Fruit fly (Drosophila melanogaster) whole organism, prepupa: ENCODE measurements around the gene CG32263.

Source experiments
- Blimp-1 ChIP-seq: fragments of 200-800 bp; sonication (Bioruptor generic); optimal IDR thresholded peaks from 3 replicates; lab custom pipeline; 2017; ENCODE audit warnings: missing biosample characterization, missing genetic modification characterization, mild to moderate bottlenecking, moderate library complexity, missing genetic modification reagents
- CG10669 ChIP-seq: fragments of 200-800 bp; sonication (Bioruptor generic); optimal IDR thresholded peaks from 3 replicates; lab custom pipeline; 2018; ENCODE audit warnings: missing biosample characterization, mild to moderate bottlenecking, missing genetic modification characterization, moderate library complexity
- CG11294 ChIP-seq: fragments of 200-800 bp; sonication (Bioruptor generic); IDR thresholded peaks from 2 replicates; pipeline ENCODE4 v1.3.6; 2022; ENCODE audit warnings: missing biosample characterization, missing genetic modification characterization
- CG11762 ChIP-seq: fragments of 200-800 bp; sonication (Bioruptor generic); optimal IDR thresholded peaks from 3 replicates; lab custom pipeline; 2016; ENCODE audit warnings: missing biosample characterization, missing genetic modification characterization; ENCODE audit not compliant: insufficient read depth
- CG11902 ChIP-seq: fragments of 200-800 bp; sonication (Bioruptor generic); optimal IDR thresholded peaks from 3 replicates; lab custom pipeline; 2016; ENCODE audit warnings: missing biosample characterization, missing genetic modification characterization
- CG15336 ChIP-seq: fragments of 200-800 bp; sonication (Bioruptor generic); IDR thresholded peaks from 2 replicates; pipeline ENCODE4 v1.3.6; 2022; ENCODE audit warnings: missing biosample characterization, missing genetic modification characterization
- CG1621 ChIP-seq: fragments of 200-800 bp; sonication (Bioruptor generic); optimal IDR thresholded peaks from 3 replicates; lab custom pipeline; 2018; ENCODE audit warnings: missing biosample characterization, mild to moderate bottlenecking, missing genetic modification characterization
- CG16779 ChIP-seq: fragments of 200-800 bp; sonication (Bioruptor generic); optimal IDR thresholded peaks from 3 replicates; lab custom pipeline; 2017; ENCODE audit warnings: missing biosample characterization, mild to moderate bottlenecking, missing genetic modification characterization
- CG3032 ChIP-seq: fragments of 200-800 bp; optimal IDR thresholded peaks from 2 replicates; lab custom pipeline; 2019; ENCODE audit warnings: missing biosample characterization, mild to moderate bottlenecking, missing genetic modification characterization, moderate library complexity
- CG32006 ChIP-seq: fragments of 200-800 bp; sonication (Bioruptor generic); optimal IDR thresholded peaks from 3 replicates; lab custom pipeline; 2017; ENCODE audit warnings: missing biosample characterization, mild to moderate bottlenecking, missing genetic modification characterization
- CG34406 ChIP-seq: fragments of 200-800 bp; sonication (Bioruptor generic); optimal IDR thresholded peaks from 3 replicates; lab custom pipeline; 2016; ENCODE audit warnings: missing biosample characterization, missing genetic modification characterization
- CG3919 ChIP-seq: fragments of 200-800 bp; sonication (Bioruptor generic); optimal IDR thresholded peaks from 3 replicates; lab custom pipeline; 2016; ENCODE audit warnings: missing biosample characterization, missing genetic modification characterization
- CG4318 ChIP-seq: fragments of 200-800 bp; sonication (Bioruptor generic); optimal IDR thresholded peaks from 3 replicates; lab custom pipeline; 2017; ENCODE audit warnings: missing biosample characterization, mild to moderate bottlenecking, missing genetic modification characterization
- CG6276 ChIP-seq: fragments of 200-800 bp; sonication (Bioruptor generic); optimal IDR thresholded peaks from 2 replicates; lab custom pipeline; 2017; ENCODE audit warnings: missing biosample characterization, mild to moderate bottlenecking, missing genetic modification characterization
- CG6792 ChIP-seq: fragments of 200-800 bp; sonication (Bioruptor generic); optimal IDR thresholded peaks from 3 replicates; lab custom pipeline; 2016; ENCODE audit warnings: missing biosample characterization, missing genetic modification characterization
- CG7368 ChIP-seq: fragments of 200-800 bp; sonication (Bioruptor generic); optimal IDR thresholded peaks from 3 replicates; lab custom pipeline; 2016; ENCODE audit warnings: missing biosample characterization, missing genetic modification characterization
- CG8319 ChIP-seq: fragments of 200-800 bp; sonication (Bioruptor generic); optimal IDR thresholded peaks from 3 replicates; lab custom pipeline; 2016; ENCODE audit warnings: missing biosample characterization, missing genetic modification characterization
- CG8632 ChIP-seq: fragments of 200-800 bp; sonication (Bioruptor generic); optimal IDR thresholded peaks from 3 replicates; lab custom pipeline; 2016; ENCODE audit warnings: missing biosample characterization, missing genetic modification characterization
- CG9139 ChIP-seq: fragments of 200-800 bp; sonication (Bioruptor generic); optimal IDR thresholded peaks from 3 replicates; lab custom pipeline; 2017; ENCODE audit warnings: missing biosample characterization, mild to moderate bottlenecking, missing genetic modification characterization
- Eip75B ChIP-seq: fragments of 200-800 bp; sonication (Bioruptor generic); optimal IDR thresholded peaks from 3 replicates; lab custom pipeline; 2016; ENCODE audit warnings: missing biosample characterization, missing genetic modification characterization
- Eip93F ChIP-seq: fragments of 200-800 bp; sonication (Bioruptor generic); optimal IDR thresholded peaks from 2 replicates; lab custom pipeline; 2016; ENCODE audit warnings: missing biosample characterization, mild to moderate bottlenecking, missing genetic modification characterization
- Ets21C ChIP-seq: fragments of 200-800 bp; sonication (Bioruptor generic); optimal IDR thresholded peaks from 3 replicates; lab custom pipeline; 2016; ENCODE audit warnings: missing biosample characterization, missing genetic modification characterization
- Ets96B ChIP-seq: fragments of 200-800 bp; optimal IDR thresholded peaks from 2 replicates; lab custom pipeline; 2019; ENCODE audit warnings: missing biosample characterization, mild to moderate bottlenecking, missing genetic modification characterization, moderate library complexity
- Gug ChIP-seq: fragments of 200-800 bp; sonication (Bioruptor generic); IDR thresholded peaks from 2 replicates; pipeline ENCODE4 v1.3.6; 2022; ENCODE audit warnings: missing biosample characterization, missing genetic modification characterization
- Hr39 ChIP-seq: fragments of 200-800 bp; sonication (Bioruptor generic); optimal IDR thresholded peaks from 2 replicates; lab custom pipeline; 2016; ENCODE audit warnings: missing biosample characterization, missing genetic modification characterization
- Lpt ChIP-seq: fragments of 200-800 bp; sonication (Bioruptor generic); optimal IDR thresholded peaks from 3 replicates; lab custom pipeline; 2016; ENCODE audit warnings: missing biosample characterization, missing genetic modification characterization
- Met ChIP-seq: fragments of 200-800 bp; sonication (Bioruptor generic); optimal IDR thresholded peaks from 3 replicates; lab custom pipeline; 2016; ENCODE audit warnings: missing biosample characterization, missing genetic modification characterization
- OdsH ChIP-seq: fragments of 200-800 bp; sonication (Bioruptor generic); optimal IDR thresholded peaks from 3 replicates; lab custom pipeline; 2016; ENCODE audit warnings: missing biosample characterization, missing genetic modification characterization
- Smox ChIP-seq: fragments of 200-800 bp; sonication (Bioruptor generic); optimal IDR thresholded peaks from 3 replicates; lab custom pipeline; 2016; ENCODE audit warnings: missing biosample characterization, missing genetic modification characterization
- Sox14 ChIP-seq: fragments of 200-800 bp; sonication (Bioruptor generic); optimal IDR thresholded peaks from 3 replicates; lab custom pipeline; 2016; ENCODE audit warnings: missing biosample characterization, missing genetic modification characterization
- Sox15 ChIP-seq: fragments of 200-800 bp; sonication (Bioruptor generic); optimal IDR thresholded peaks from 3 replicates; lab custom pipeline; 2016; ENCODE audit warnings: missing biosample characterization, missing genetic modification characterization
- achi ChIP-seq: fragments of 200-800 bp; sonication (Bioruptor generic); optimal IDR thresholded peaks from 3 replicates; lab custom pipeline; 2016; ENCODE audit warnings: missing biosample characterization, missing genetic modification characterization
- acj6 ChIP-seq: fragments of 200-800 bp; sonication (Bioruptor generic); optimal IDR thresholded peaks from 3 replicates; lab custom pipeline; 2016; ENCODE audit warnings: missing biosample characterization, missing genetic modification characterization
- cyc ChIP-seq: fragments of 200-800 bp; sonication (Bioruptor generic); optimal IDR thresholded peaks from 3 replicates; lab custom pipeline; 2016; ENCODE audit warnings: missing biosample characterization, missing genetic modification characterization
- dac ChIP-seq: fragments of 200-800 bp; sonication (Bioruptor generic); optimal IDR thresholded peaks from 2 replicates; lab custom pipeline; 2017; ENCODE audit warnings: missing biosample characterization, mild to moderate bottlenecking, missing genetic modification characterization
- eg ChIP-seq: fragments of 200-800 bp; sonication (Bioruptor generic); IDR thresholded peaks from 3 replicates; pipeline ENCODE4 v1.3.6; 2022; ENCODE audit warnings: missing biosample characterization, missing genetic modification characterization
- esn ChIP-seq: fragments of 200-800 bp; sonication (Bioruptor generic); optimal IDR thresholded peaks from 2 replicates; lab custom pipeline; 2016; ENCODE audit warnings: missing biosample characterization, mild to moderate bottlenecking, missing genetic modification characterization, moderate library complexity
- fd85E ChIP-seq: fragments of 200-800 bp; sonication (Bioruptor generic); optimal IDR thresholded peaks from 3 replicates; lab custom pipeline; 2016; ENCODE audit warnings: missing biosample characterization, missing genetic modification characterization
- fkh ChIP-seq: fragments of 200-800 bp; sonication (Bioruptor generic); optimal IDR thresholded peaks from 3 replicates; lab custom pipeline; 2017; ENCODE audit warnings: missing biosample characterization, mild to moderate bottlenecking, missing genetic modification characterization, moderate library complexity
- lz ChIP-seq: fragments of 200-800 bp; sonication (Bioruptor generic); optimal IDR thresholded peaks from 3 replicates; lab custom pipeline; 2016; ENCODE audit warnings: missing biosample characterization, missing genetic modification characterization
- net ChIP-seq: fragments of 200-800 bp; sonication (Bioruptor generic); optimal IDR thresholded peaks from 3 replicates; lab custom pipeline; 2016; ENCODE audit warnings: missing biosample characterization, missing genetic modification characterization
- spab ChIP-seq: fragments of 200-800 bp; sonication (Bioruptor generic); optimal IDR thresholded peaks from 2 replicates; lab custom pipeline; 2017; ENCODE audit warnings: missing biosample characterization, mild to moderate bottlenecking, missing genetic modification characterization, missing genetic modification reagents
- ss ChIP-seq, 2 experiments: fragments of 200-800 bp; sonication (Bioruptor generic); optimal IDR thresholded peaks; 2 replicates in 1 of 2; 3 replicates in 1 of 2; lab custom pipeline; 2017 to 2018; ENCODE audit warnings: mild to moderate bottlenecking in 2 of 2, missing biosample characterization in 2 of 2, missing genetic modification characterization in 2 of 2, moderate library complexity in 1 of 2
- svp ChIP-seq: fragments of 200-800 bp; sonication (Bioruptor generic); peaks from one replicate; lab custom pipeline; 2016; ENCODE audit warnings: missing biosample characterization, missing genetic modification characterization
- topi ChIP-seq: fragments of 200-800 bp; sonication (Bioruptor generic); optimal IDR thresholded peaks from 3 replicates; lab custom pipeline; 2016; ENCODE audit warnings: missing biosample characterization, missing genetic modification characterization
- vri ChIP-seq: fragments of 200-800 bp; sonication (Bioruptor generic); optimal IDR thresholded peaks from 3 replicates; lab custom pipeline; 2016; ENCODE audit warnings: missing biosample characterization, mild to moderate bottlenecking, missing genetic modification characterization

Gene CG32263

dm6 chr3L:3770823-3771222, 40.1 kb downstream of the CG32263 start (continued):
- TF ChIP-seq cyc (peak; percentile 14), ss (GFP tag; optimal IDR thresholded peaks at IDR 0.05; lab: Kevin White, UChicago) (no peak), achi (GFP tag; lab: Kevin White, UChicago) (peak; percentile 24), acj6 (GFP tag; lab: Kevin White, UChicago) (peak; percentile 34), CG1621 (tag; lab: Kevin White, UChicago) (no peak), net (GFP tag; lab: Kevin White, UChicago) (no peak), CG34406 (GFP tag; lab: Kevin White, UChicago) (peak; percentile 20), Blimp-1 (GFP tag; lab: Kevin White, UChicago) (no peak), CG7368 (GFP tag; lab: Kevin White, UChicago) (no peak), eg (GFP tag; lab: Robert Waterston, UW) (no peak; the same call in 2 of the 3 replicates), spab (GFP tag; lab: Kevin White, UChicago) (no peak), Eip75B (GFP tag; lab: Kevin White, UChicago) (no peak), CG16779 (tag; lab: Kevin White, UChicago) (no peak), CG11762 (GFP tag; lab: Kevin White, UChicago) (peak; percentile 13), dac (GFP tag; lab: Kevin White, UChicago) (peak; percentile 23), CG3919 (GFP tag; lab: Kevin White, UChicago) (no peak), svp (GFP tag; lab: Kevin White, UChicago) (no peak), Hr39 (GFP tag; lab: Kevin White, UChicago) (peak; percentile 53), esn (GFP tag; lab: Kevin White, UChicago) (peak; percentile 45), CG11294 (GFP tag; lab: Robert Waterston, UW) (0 out of 2 replicates have a peak, but pooled peaks have one; percentile 17), CG15336 (GFP tag; lab: Robert Waterston, UW) (no peak), CG4318 (peak; percentile 49), CG9139 (GFP tag; lab: Kevin White, UChicago) (no peak), Smox (GFP tag; lab: Kevin White, UChicago) (peak; percentile 22), CG6792 (GFP tag; lab: Kevin White, UChicago) (no peak)

- no peak for TF ChIP-seq CG3032 (tag; lab: Kevin White, UChicago)
- TF ChIP-seq OdsH (GFP tag; lab: Kevin White, UChicago) = no peak
- no peak for TF ChIP-seq acj6 (GFP tag; lab: Kevin White, UChicago)
- TF ChIP-seq Ets96B (tag; lab: Kevin White, UChicago) = no peak
- TF ChIP-seq Hr39 (GFP tag; lab: Kevin White, UChicago) = no peak
- no peak for TF ChIP-seq Ets21C
- TF ChIP-seq vri (GFP tag; lab: Kevin White, UChicago) = no peak
- TF ChIP-seq topi (GFP tag; lab: Kevin White, UChicago) = no peak
- no peak for TF ChIP-seq CG15336 (GFP tag; lab: Robert Waterston, UW)
- TF ChIP-seq CG6276 (GFP tag; lab: Kevin White, UChicago) = no peak
- no peak for TF ChIP-seq CG10669 (GFP tag; lab: Kevin White, UChicago)
- TF ChIP-seq eg (GFP tag; lab: Robert Waterston, UW) = no peak
- no peak for TF ChIP-seq spab (GFP tag; lab: Kevin White, UChicago)
- no peak for TF ChIP-seq Gug (GFP tag; lab: Robert Waterston, UW)
- TF ChIP-seq CG1621 (tag; lab: Kevin White, UChicago) = no peak
- no peak for TF ChIP-seq esn (GFP tag; lab: Kevin White, UChicago)
- TF ChIP-seq, all 60 proteins: peak for 0
Measured at dm6 chr3L:3769157-3769556, 41.8 kb downstream of the CG32263 start.

dm6 chr3L:3767825-3768224, 43.1 kb downstream of the CG32263 start:
- TF ChIP-seq lz (GFP tag; lab: Kevin White, UChicago) = peak; percentile 61
- TF ChIP-seq Smox (GFP tag; lab: Kevin White, UChicago) = peak; percentile 33
- no peak for TF ChIP-seq Ets96B (tag; lab: Kevin White, UChicago)
- TF ChIP-seq CG8319 = no peak
- peak; percentile 71 for TF ChIP-seq svp (GFP tag; lab: Kevin White, UChicago)
- no peak for TF ChIP-seq CG6276 (GFP tag; lab: Kevin White, UChicago)
- no peak for TF ChIP-seq fkh (GFP tag; lab: Kevin White, UChicago)
- TF ChIP-seq Met (GFP tag; lab: Kevin White, UChicago) = peak; percentile 61
- peak; percentile 25 for TF ChIP-seq cyc
- TF ChIP-seq acj6 (GFP tag; lab: Kevin White, UChicago) = peak; percentile 18
- 0 out of 3 replicates have a peak, but pooled peaks have one; percentile 10 for TF ChIP-seq eg (GFP tag; lab: Robert Waterston, UW)
- TF ChIP-seq Sox15 = no peak
- no peak for TF ChIP-seq CG3032 (tag; lab: Kevin White, UChicago)
- TF ChIP-seq CG32006 (GFP tag; lab: Kevin White, UChicago) = peak; percentile 5
- no peak for TF ChIP-seq fd85E
- TF ChIP-seq ss (GFP tag; optimal IDR thresholded peaks at IDR 0.05; lab: Kevin White, UChicago) = peak in 1 of 2 experiments; percentile 11
- no peak for TF ChIP-seq Blimp-1 (GFP tag; lab: Kevin White, UChicago)
- no peak for TF ChIP-seq Lpt
- TF ChIP-seq vri (GFP tag; lab: Kevin White, UChicago) = peak; percentile 56
- TF ChIP-seq CG8632 (GFP tag; lab: Kevin White, UChicago) = no peak
- no peak for TF ChIP-seq Eip93F
- TF ChIP-seq achi (GFP tag; lab: Kevin White, UChicago) = no peak
- TF ChIP-seq CG11902 = no peak
- TF ChIP-seq Sox14 (GFP tag; lab: Kevin White, UChicago) = peak; percentile 32
